Worm (Caenorhabditis elegans): Measurements from ENCODE around the gene Y54G2A.44.

- TF ChIP-seq unc-62 (GFP tag; optimal IDR thresholded peaks at IDR 0.05) = no peak
- TF ChIP-seq rnt-1 (tag; optimal IDR thresholded peaks at IDR 0.05) = no peak
- TF ChIP-seq elt-3 (tag; optimal IDR thresholded peaks at IDR 0.05) = no peak
- TF ChIP-seq nhr-11 (tag; optimal IDR thresholded peaks at IDR 0.05) = no peak
- no peak for TF ChIP-seq skn-1 (tag; optimal IDR thresholded peaks at IDR 0.05)
- no peak for TF ChIP-seq nhr-71 (tag; optimal IDR thresholded peaks at IDR 0.05)
- no peak for TF ChIP-seq irx-1 (tag; optimal IDR thresholded peaks at IDR 0.05)
- no peak for TF ChIP-seq mdl-1 (tag; optimal IDR thresholded peaks at IDR 0.05)
- no peak for TF ChIP-seq lir-3 (tag; optimal IDR thresholded peaks at IDR 0.05; ENCODE audit: poor library complexity)
- TF ChIP-seq aly-2 (tag; optimal IDR thresholded peaks at IDR 0.05) = no peak
Measured at ce11 chrIV:2850586-2850985, 48.9 kb downstream of the Y54G2A.44 start, which contains the start of gene clec-85.
